Fruit fly (Drosophila melanogaster) whole organism, wandering third instar larva: ENCODE results near the gene Ser.

Source experiments
- CG32264 ChIP-seq: fragments of 200-800 bp; sonication (Bioruptor generic); optimal IDR thresholded peaks from 2 replicates; lab custom pipeline; 2016; ENCODE audit warnings: missing biosample characterization, missing genetic modification characterization
- GATAd ChIP-seq: sonication (Bioruptor generic); optimal IDR thresholded peaks from 2 replicates; lab custom pipeline; 2016; ENCODE audit warnings: missing biosample characterization, missing genetic modification characterization
- Hnf4 ChIP-seq: fragments of 200-800 bp; sonication (Bioruptor generic); optimal IDR thresholded peaks from 2 replicates; lab custom pipeline; 2016; ENCODE audit warnings: missing biosample characterization, mild to moderate bottlenecking, missing genetic modification characterization
- Hr83 ChIP-seq: fragments of 200-300 bp; sonication (Bioruptor generic); optimal IDR thresholded peaks from 2 replicates; lab custom pipeline; 2016; ENCODE audit warnings: missing biosample characterization, mild to moderate bottlenecking, missing genetic modification characterization, moderate library complexity; ENCODE audit not compliant: poor library complexity, severe bottlenecking
- Vsx2 ChIP-seq: fragments of 200-300, 225-300 bp; sonication (Bioruptor generic); optimal IDR thresholded peaks from 2 replicates; lab custom pipeline; 2018; ENCODE audit warnings: missing biosample characterization, missing genetic modification characterization; ENCODE audit not compliant: partially characterized antibody
- fru ChIP-seq: fragments of 200-800 bp; sonication (Bioruptor generic); optimal IDR thresholded peaks from 3 replicates; lab custom pipeline; 2016; ENCODE audit warnings: missing biosample characterization, mild to moderate bottlenecking, missing genetic modification characterization
- lola ChIP-seq: fragments of >200 bp; optimal IDR thresholded peaks from 2 replicates; lab custom pipeline; 2017; ENCODE audit warnings: missing biosample characterization, missing genetic modification characterization
- sage ChIP-seq: fragments of 200-800 bp; sonication (Bioruptor generic); optimal IDR thresholded peaks from 2 replicates; lab custom pipeline; 2016; ENCODE audit warnings: missing biosample characterization, mild to moderate bottlenecking, missing genetic modification characterization
- usp ChIP-seq: fragments of >200 bp; optimal IDR thresholded peaks from 2 replicates; lab custom pipeline; 2017; ENCODE audit warnings: missing biosample characterization, missing genetic modification characterization

DNA sequence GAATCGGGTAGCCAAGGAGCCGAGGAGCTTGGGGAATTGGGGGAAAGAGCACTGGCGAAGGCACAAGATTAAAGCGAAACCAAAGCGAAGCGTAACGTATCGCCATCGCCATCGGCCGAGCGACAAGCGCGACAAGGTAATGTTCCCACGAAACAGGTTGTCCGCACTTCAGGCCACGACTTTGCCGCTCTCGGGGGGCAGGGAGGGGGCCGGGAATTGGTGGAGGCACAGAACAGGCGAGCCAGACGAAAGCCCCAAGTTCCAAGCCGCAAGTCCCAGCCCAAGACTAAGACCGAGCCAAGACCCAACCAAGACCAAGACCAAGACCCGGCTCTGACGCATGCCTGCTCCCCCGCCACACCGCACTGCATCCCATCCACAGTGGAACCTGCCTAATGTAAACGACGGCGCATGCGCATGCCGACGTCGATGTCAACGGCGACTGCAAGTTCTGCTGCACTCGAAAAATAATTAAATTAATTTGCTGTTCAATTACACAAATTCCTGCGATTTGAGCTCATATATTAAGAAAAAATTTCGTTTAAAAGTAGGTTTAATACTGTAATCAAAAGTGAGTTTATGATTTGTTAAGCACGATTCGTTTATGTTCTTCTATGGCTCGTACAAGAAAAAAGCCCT lies 8.0 kb downstream of the Ser start:
- peak; percentile 27 for TF ChIP-seq CG32264 (GFP tag; lab: Kevin White, UChicago)
- no peak for TF ChIP-seq sage
- no peak for TF ChIP-seq GATAd
- TF ChIP-seq lola (GFP tag; lab: Kevin White, UChicago), result no peak
- peak; percentile 25 for TF ChIP-seq Hnf4 (GFP tag; lab: Kevin White, UChicago)
- no peak for TF ChIP-seq Hr83 (GFP tag; lab: Kevin White, UChicago)
- no peak for TF ChIP-seq usp
- TF ChIP-seq Vsx2 (GFP tag; lab: Kevin White, UChicago), result no peak
- peak; percentile 72 for TF ChIP-seq fru
